Fruit fly (Drosophila melanogaster) whole organism, pupa: ENCODE data around the gene CG31021.

ENCODE experiments used
- CG10348 ChIP-seq: fragments of 200-800 bp; sonication (Bioruptor generic); IDR thresholded peaks from 2 replicates; pipeline ENCODE4 v1.3.6; 2022; ENCODE audit warnings: missing biosample characterization, missing genetic modification characterization
- CG12605 ChIP-seq: fragments of 200-800 bp; sonication (Bioruptor generic); IDR thresholded peaks from 2 replicates; pipeline ENCODE4 v1.3.6; 2022; ENCODE audit warnings: missing biosample characterization, missing genetic modification characterization
- CG13204 ChIP-seq: fragments of 200-800 bp; sonication (Bioruptor generic); optimal IDR thresholded peaks from 2 replicates; lab custom pipeline; 2018; ENCODE audit warnings: missing biosample characterization, mild to moderate bottlenecking, missing genetic modification characterization, moderate library complexity
- CG14655 ChIP-seq: fragments of 200-800 bp; sonication (Bioruptor generic); optimal IDR thresholded peaks from 3 replicates; lab custom pipeline; 2017; ENCODE audit warnings: mild to moderate bottlenecking, missing biosample characterization, missing genetic modification reagents, missing genetic modification characterization
- CG15710 ChIP-seq: fragments of 200-800 bp; sonication (Bioruptor generic); optimal IDR thresholded peaks from 2 replicates; lab custom pipeline; 2018; ENCODE audit warnings: missing biosample characterization, mild to moderate bottlenecking, missing genetic modification characterization, moderate library complexity
- CG17806 ChIP-seq: fragments of 200-800 bp; sonication (Bioruptor generic); optimal IDR thresholded peaks from 2 replicates; lab custom pipeline; 2018; ENCODE audit warnings: missing biosample characterization, mild to moderate bottlenecking, missing genetic modification characterization, moderate library complexity
- CG32121 ChIP-seq: fragments of 200-800 bp; sonication (Bioruptor generic); IDR thresholded peaks from 2 replicates; pipeline ENCODE4 v1.3.6; 2022; ENCODE audit warnings: missing biosample characterization, missing genetic modification characterization
- CG34367 ChIP-seq: fragments of 200-800 bp; sonication (Bioruptor generic); optimal IDR thresholded peaks from 2 replicates; lab custom pipeline; 2018; ENCODE audit warnings: missing biosample characterization, mild to moderate bottlenecking, missing genetic modification characterization
- CG4496 ChIP-seq: fragments of 200-800 bp; sonication (Bioruptor generic); IDR thresholded peaks from 3 replicates; pipeline ENCODE4 v1.3.6; 2022; ENCODE audit warnings: missing biosample characterization, missing genetic modification characterization
- CG8159 ChIP-seq: fragments of 200-800 bp; sonication (Bioruptor generic); optimal IDR thresholded peaks from 3 replicates; lab custom pipeline; 2018; ENCODE audit warnings: missing biosample characterization, mild to moderate bottlenecking, missing genetic modification characterization, moderate library complexity
- CG8301 ChIP-seq: fragments of 200-800 bp; sonication (Bioruptor generic); optimal IDR thresholded peaks from 2 replicates; lab custom pipeline; 2018; ENCODE audit warnings: missing biosample characterization, mild to moderate bottlenecking, missing genetic modification characterization
- CG9948 ChIP-seq: fragments of 200-800 bp; sonication (Bioruptor generic); optimal IDR thresholded peaks from 2 replicates; lab custom pipeline; 2018; ENCODE audit warnings: missing biosample characterization, mild to moderate bottlenecking, missing genetic modification characterization, moderate library complexity
- D1 ChIP-seq: fragments of 200-800 bp; sonication (Bioruptor generic); optimal IDR thresholded peaks from 2 replicates; lab custom pipeline; 2018; ENCODE audit warnings: missing biosample characterization, mild to moderate bottlenecking, missing genetic modification characterization, moderate library complexity
- EcR ChIP-seq: fragments of 200-800 bp; sonication (Bioruptor generic); optimal IDR thresholded peaks from 3 replicates; lab custom pipeline; 2019; ENCODE audit warnings: missing biosample characterization, missing genetic modification characterization, mild to moderate bottlenecking, moderate library complexity, missing genetic modification reagents
- Ets98B ChIP-seq: fragments of 200-800 bp; sonication (Bioruptor generic); IDR thresholded peaks from 2 replicates; pipeline ENCODE4 v1.3.6; 2022; ENCODE audit warnings: missing biosample characterization, missing genetic modification characterization
- Pif1A ChIP-seq: fragments of 200-800 bp; sonication (Bioruptor generic); optimal IDR thresholded peaks from 3 replicates; lab custom pipeline; 2016; ENCODE audit warnings: missing biosample characterization, missing genetic modification characterization
- Pif1B ChIP-seq: fragments of 200-800 bp; sonication (Bioruptor generic); optimal IDR thresholded peaks from 3 replicates; lab custom pipeline; 2016; ENCODE audit warnings: missing biosample characterization, missing genetic modification characterization
- Snoo ChIP-seq: fragments of 200-800 bp; sonication (Bioruptor generic); optimal IDR thresholded peaks from 3 replicates; lab custom pipeline; 2017; ENCODE audit warnings: missing biosample characterization, mild to moderate bottlenecking, missing genetic modification characterization, inconsistent platforms
- fd96Ca ChIP-seq: fragments of 200-800 bp; sonication (Bioruptor generic); IDR thresholded peaks from 3 replicates; pipeline ENCODE4 v1.3.6; 2022; ENCODE audit warnings: missing biosample characterization, missing genetic modification characterization
- gl ChIP-seq: fragments of 200-800 bp; sonication (Bioruptor generic); optimal IDR thresholded peaks from 2 replicates; lab custom pipeline; 2018; ENCODE audit warnings: missing biosample characterization, mild to moderate bottlenecking, missing genetic modification characterization
- rn ChIP-seq: fragments of 200-800 bp; sonication (Bioruptor generic); IDR thresholded peaks from 2 replicates; pipeline ENCODE4 v1.3.6; 2022; ENCODE audit warnings: missing biosample characterization, missing genetic modification characterization

Gene CG31021

DNA sequence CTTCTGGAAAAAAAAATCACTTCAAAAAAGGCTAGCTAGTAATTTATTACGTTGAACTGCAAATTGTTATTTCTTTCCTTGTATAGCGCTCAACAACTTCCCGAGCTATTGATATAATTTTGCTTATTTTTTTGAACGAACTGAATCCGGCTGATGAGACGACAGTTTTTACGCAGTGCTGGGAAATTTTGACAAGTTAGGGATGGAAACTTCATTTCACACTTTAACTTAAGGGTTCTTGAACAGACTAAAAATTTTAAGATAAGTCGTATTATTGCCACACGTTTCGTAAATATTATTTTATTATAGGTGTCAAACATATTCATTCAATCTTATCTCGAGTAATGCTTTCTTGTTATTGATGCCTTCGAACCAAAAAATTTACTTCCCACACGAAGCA lies 18.5 kb upstream of the CG31021 start, which contains the start of gene Rpt6R:
Gene Rpt6R, minus strand, starts transcription at position 156 of the 400 bp plus-strand sequence.
- no peak for TF ChIP-seq CG8159 (tag; lab: Kevin White, UChicago)

DNA sequence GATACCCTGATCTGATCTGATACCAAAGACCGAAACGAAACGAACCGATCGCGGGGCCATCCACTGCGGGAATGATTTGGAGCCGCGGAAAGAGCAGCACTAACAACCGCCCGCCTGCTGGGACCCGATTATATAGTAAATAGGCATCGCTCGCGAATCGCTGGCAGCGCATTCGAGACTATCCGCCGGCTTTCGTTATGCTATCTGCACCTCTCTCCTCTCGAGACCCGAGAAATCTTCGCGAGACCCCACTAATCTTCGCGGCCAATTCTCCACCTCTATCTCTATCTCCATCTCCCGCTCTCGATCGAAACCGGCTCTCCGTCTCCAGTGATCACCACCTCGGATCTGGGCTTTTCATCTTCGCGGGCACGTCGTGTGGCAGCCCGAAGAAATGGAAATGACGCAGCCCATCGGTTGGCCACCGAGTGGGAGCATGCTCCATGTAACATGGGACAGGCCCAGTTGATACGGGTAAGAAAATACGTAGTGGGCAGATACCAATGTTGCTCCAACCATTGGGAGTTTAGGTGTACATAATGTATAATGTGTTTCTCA lies 14.7 kb upstream of the CG31021 start, which contains the start of gene CG9717:
Gene CG9717, minus strand, starts transcription at position 107 of the 558 bp plus-strand sequence.
- TF ChIP-seq CG12605 (peak; percentile 14; the same call in 1 of the 2 replicates), CG32121 (GFP tag; lab: Robert Waterston, UW) (no peak), rn (GFP tag; lab: Robert Waterston, UW) (no peak), CG34367 (no peak), CG4496 (peak; percentile 53; the same call in 2 of the 3 replicates), CG8301 (no peak), Pif1B (GFP tag; lab: Kevin White, UChicago) (no peak), CG13204 (GFP tag; lab: Kevin White, UChicago) (no peak), Pif1A (GFP tag; lab: Kevin White, UChicago) (no peak), fd96Ca (GFP tag; lab: Robert Waterston, UW) (no peak), CG15710 (no peak), CG14655 (GFP tag; lab: Kevin White, UChicago) (no peak), CG10348 (GFP tag; lab: Robert Waterston, UW) (no peak)
- TF ChIP-seq, all 21 proteins: peak for 2

DNA sequence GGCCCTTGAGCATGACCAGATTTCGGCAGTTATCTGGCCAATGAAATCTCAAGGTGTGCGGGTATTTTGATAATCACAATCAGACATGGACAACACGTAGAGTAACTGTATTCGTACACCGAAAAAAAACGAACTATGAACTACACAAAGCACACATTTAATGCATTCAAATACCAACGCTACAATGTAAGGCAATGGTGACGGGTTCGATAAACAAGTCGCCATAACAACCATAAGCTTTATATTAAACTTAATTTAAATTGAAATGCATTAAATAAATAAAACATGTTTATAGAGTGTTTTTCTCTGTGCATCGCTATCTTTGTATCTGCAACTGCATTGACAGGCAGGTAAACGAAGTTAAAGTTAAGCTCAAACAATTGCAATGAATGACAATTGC lies 11.8 kb upstream of the CG31021 start:
- no peak for TF ChIP-seq CG12605
- TF ChIP-seq Pif1B (GFP tag; lab: Kevin White, UChicago), result peak; percentile 3
- no peak for TF ChIP-seq D1 (tag; lab: Kevin White, UChicago)
- peak; percentile 19 for TF ChIP-seq CG8159 (tag; lab: Kevin White, UChicago)

- TF ChIP-seq CG17806 (tag; lab: Kevin White, UChicago) (no peak), CG4496 (no peak), CG8301 (no peak), gl (no peak), CG15710 (no peak), Snoo (no peak), CG9948 (tag; lab: Kevin White, UChicago) (no peak), fd96Ca (GFP tag; lab: Robert Waterston, UW) (no peak), CG10348 (GFP tag; lab: Robert Waterston, UW) (no peak), Pif1B (GFP tag; lab: Kevin White, UChicago) (no peak), CG13204 (GFP tag; lab: Kevin White, UChicago) (no peak), EcR (GFP tag; lab: Kevin White, UChicago) (no peak), D1 (tag; lab: Kevin White, UChicago) (no peak), CG12605 (no peak), Ets98B (GFP tag; lab: Robert Waterston, UW) (no peak), rn (GFP tag; lab: Robert Waterston, UW) (no peak), CG34367 (no peak)
- TF ChIP-seq, all 21 proteins: peak for 0
These were observed 11.2 kb upstream of the CG31021 start for dm6 chr3R:30590845-30591244.

DNA sequence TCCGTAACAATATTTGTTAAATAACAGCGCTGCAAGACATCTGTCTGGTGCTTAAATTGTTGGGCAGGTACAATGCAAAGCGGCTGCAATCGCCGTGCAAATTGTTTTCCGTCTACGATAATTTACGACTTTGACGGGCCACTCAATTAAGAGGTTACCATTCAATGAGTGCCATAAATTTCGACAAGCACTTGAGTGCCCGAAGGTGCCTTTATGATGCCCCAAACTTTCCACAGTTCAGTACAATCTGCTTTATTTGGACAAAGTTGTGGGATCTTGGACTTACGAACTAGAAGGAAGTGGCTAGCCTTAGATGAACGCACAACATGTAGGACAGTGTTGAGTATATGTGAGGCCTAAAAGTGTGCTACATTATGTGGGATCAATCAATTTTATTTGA lies 9.3 kb upstream of the CG31021 start:
- TF ChIP-seq EcR (GFP tag; lab: Kevin White, UChicago) (no peak), CG14655 (GFP tag; lab: Kevin White, UChicago) (no peak), gl (no peak), Pif1A (GFP tag; lab: Kevin White, UChicago) (no peak), CG12605 (no peak), CG8301 (no peak), D1 (tag; lab: Kevin White, UChicago) (no peak), CG9948 (tag; lab: Kevin White, UChicago) (no peak), CG32121 (GFP tag; lab: Robert Waterston, UW) (no peak), CG15710 (no peak), CG8159 (tag; lab: Kevin White, UChicago) (no peak), CG10348 (GFP tag; lab: Robert Waterston, UW) (no peak), CG4496 (no peak), CG17806 (tag; lab: Kevin White, UChicago) (no peak), CG13204 (GFP tag; lab: Kevin White, UChicago) (no peak), fd96Ca (GFP tag; lab: Robert Waterston, UW) (no peak)

dm6 chr3R:30596704-30597103 lies 5.3 kb upstream of the CG31021 start, which contains the start of gene CG31019:
Gene CG31019 (plus strand): TSS chr3R:30597004.
- TF ChIP-seq fd96Ca (GFP tag; lab: Robert Waterston, UW) (no peak), EcR (GFP tag; lab: Kevin White, UChicago) (no peak), CG12605 (no peak), CG17806 (tag; lab: Kevin White, UChicago) (no peak), CG8159 (tag; lab: Kevin White, UChicago) (no peak), Pif1A (GFP tag; lab: Kevin White, UChicago) (no peak), Ets98B (GFP tag; lab: Robert Waterston, UW) (no peak), CG10348 (GFP tag; lab: Robert Waterston, UW) (no peak), CG34367 (no peak), Snoo (no peak), CG32121 (GFP tag; lab: Robert Waterston, UW) (no peak), CG14655 (GFP tag; lab: Kevin White, UChicago) (no peak), CG8301 (no peak), D1 (tag; lab: Kevin White, UChicago) (no peak), gl (no peak), CG15710 (no peak), rn (GFP tag; lab: Robert Waterston, UW) (no peak), CG9948 (tag; lab: Kevin White, UChicago) (no peak), CG13204 (GFP tag; lab: Kevin White, UChicago) (no peak), CG4496 (no peak)
